Worm (Caenorhabditis elegans) whole organism, midembryonic: ENCODE data around the gene T03D3.5.

Experiments
- T22C8.4 ChIP-seq: fragments of 200-800 bp; sonication (Bioruptor generic); IDR thresholded peaks from 2 replicates; pipeline ENCODE4 v1.3.6; 2022; ENCODE audit warnings: missing genetic modification characterization, missing compliant biosample characterization
- cog-1 ChIP-seq: sonication (generic microtip); optimal IDR thresholded peaks from 2 replicates; lab custom pipeline; 2016; ENCODE audit warnings: missing genetic modification characterization, missing compliant biosample characterization
- flt-1 ChIP-seq: fragments of 200-800 bp; sonication (Bioruptor generic); IDR thresholded peaks from 2 replicates; pipeline ENCODE4 v1.3.6; 2022; ENCODE audit warnings: missing genetic modification characterization, missing compliant biosample characterization
- klf-2 ChIP-seq: fragments of 200-800 bp; sonication (Bioruptor generic); conservative IDR thresholded peaks from 2 replicates; pipeline ENCODE4 v1.3.6; 2022; ENCODE audit warnings: missing genetic modification reagents, missing genetic modification characterization, missing compliant biosample characterization
- med-1 ChIP-seq: sonication (generic microtip); optimal IDR thresholded peaks from 2 replicates; lab custom pipeline; 2017; ENCODE audit warnings: missing genetic modification characterization, mild to moderate bottlenecking, missing compliant biosample characterization, antibody characterized with exemption, missing genetic modification reagents; ENCODE audit not compliant: insufficient read depth
- ref-1 ChIP-seq: fragments of 200-800 bp; sonication (Bioruptor generic); conservative IDR thresholded peaks from 2 replicates; pipeline ENCODE4 v1.3.6; 2022; ENCODE audit warnings: missing genetic modification reagents, missing genetic modification characterization, missing compliant biosample characterization
- tab-1 ChIP-seq: fragments of 200-800 bp; sonication (Bioruptor generic); IDR thresholded peaks from 2 replicates; pipeline ENCODE4 v1.3.6; 2022; ENCODE audit warnings: missing genetic modification characterization, missing compliant biosample characterization
- ztf-23 ChIP-seq: fragments of 200-800 bp; sonication (Bioruptor generic); IDR thresholded peaks from 2 replicates; pipeline ENCODE4 v1.3.6; 2022; ENCODE audit warnings: missing genetic modification reagents, missing genetic modification characterization, missing compliant biosample characterization
- ztf-29 ChIP-seq: fragments of 200-800 bp; sonication (Bioruptor generic); IDR thresholded peaks from 2 replicates; pipeline ENCODE4 v1.3.6; 2022; ENCODE audit warnings: missing genetic modification reagents, missing genetic modification characterization, missing compliant biosample characterization

T03D3.5 gene

ce11 chrV:2861505-2861904 is 34.9 kb upstream of the T03D3.5 start, which contains the start of gene srh-270:
TSS of gene srh-270 (minus strand) at chrV:2861605.
- TF ChIP-seq ref-1 (GFP tag; lab: Robert Waterston, UW), result no peak
- TF ChIP-seq ztf-23 (GFP tag; lab: Robert Waterston, UW), result no peak
- no peak for TF ChIP-seq tab-1 (GFP tag; lab: Robert Waterston, UW)
- TF ChIP-seq med-1, result no peak
- no peak for TF ChIP-seq cog-1 (tag; lab: Kevin White, UChicago)
- TF ChIP-seq flt-1, result no peak
- TF ChIP-seq T22C8.4, result no peak

ce11 chrV:2859738-2860137 is 33.1 kb upstream of the T03D3.5 start, which contains the start of gene srj-54:
TSS of gene srj-54 (minus strand) at chrV:2859838.
- TF ChIP-seq T22C8.4 (no peak), cog-1 (tag; lab: Kevin White, UChicago) (no peak), tab-1 (GFP tag; lab: Robert Waterston, UW) (no peak), ztf-23 (GFP tag; lab: Robert Waterston, UW) (no peak), ref-1 (GFP tag; lab: Robert Waterston, UW) (no peak), med-1 (no peak), klf-2 (GFP tag; lab: Robert Waterston, UW) (no peak), flt-1 (no peak), ztf-29 (GFP tag; lab: Robert Waterston, UW) (no peak)

ce11 chrV:2857842-2858241 is 31.2 kb upstream of the T03D3.5 start, which contains the start of gene srj-55:
TSS of gene srj-55 (minus strand) at chrV:2857942.
- TF ChIP-seq ztf-23 (GFP tag; lab: Robert Waterston, UW) (no peak), ztf-29 (GFP tag; lab: Robert Waterston, UW) (no peak), med-1 (no peak), flt-1 (no peak), klf-2 (GFP tag; lab: Robert Waterston, UW) (no peak), ref-1 (GFP tag; lab: Robert Waterston, UW) (no peak), tab-1 (GFP tag; lab: Robert Waterston, UW) (no peak), cog-1 (tag; lab: Kevin White, UChicago) (no peak), T22C8.4 (no peak)

- TF ChIP-seq ztf-23 (GFP tag; lab: Robert Waterston, UW), result no peak
- no peak for TF ChIP-seq med-1
- TF ChIP-seq flt-1, result no peak
Observed at ce11 chrV:2855473-2855872, 28.8 kb upstream of the T03D3.5 start, which contains the start of gene srj-57. TSS of gene srj-57 (minus strand) at chrV:2855573.

- TF ChIP-seq med-1, result no peak
- TF ChIP-seq tab-1 (GFP tag; lab: Robert Waterston, UW), result no peak
- no peak for TF ChIP-seq ref-1 (GFP tag; lab: Robert Waterston, UW)
- TF ChIP-seq T22C8.4, result no peak
- TF ChIP-seq ztf-29 (GFP tag; lab: Robert Waterston, UW), result no peak
- no peak for TF ChIP-seq flt-1
- TF ChIP-seq klf-2 (GFP tag; lab: Robert Waterston, UW), result no peak
- no peak for TF ChIP-seq cog-1 (tag; lab: Kevin White, UChicago)
- TF ChIP-seq ztf-23 (GFP tag; lab: Robert Waterston, UW), result no peak
Observed at ce11 chrV:2849071-2849470, 22.4 kb upstream of the T03D3.5 start, which contains the start of gene ugt-53. TSS of gene ugt-53 (plus strand) at chrV:2849343.

ce11 chrV:2848290-2848937 is 21.8 kb upstream of the T03D3.5 start, which contains the start of gene srj-49:
TSS of gene srj-49 (minus strand) at chrV:2848340.
- TF ChIP-seq T22C8.4, result no peak
- TF ChIP-seq tab-1 (GFP tag; lab: Robert Waterston, UW), result no peak
- TF ChIP-seq med-1, result no peak
- no peak for TF ChIP-seq ztf-23 (GFP tag; lab: Robert Waterston, UW)
- no peak for TF ChIP-seq klf-2 (GFP tag; lab: Robert Waterston, UW)
- no peak for TF ChIP-seq flt-1
- no peak for TF ChIP-seq cog-1 (tag; lab: Kevin White, UChicago)
- no peak for TF ChIP-seq ztf-29 (GFP tag; lab: Robert Waterston, UW)

- TF ChIP-seq ztf-29 (GFP tag; lab: Robert Waterston, UW) (no peak), T22C8.4 (no peak), klf-2 (GFP tag; lab: Robert Waterston, UW) (no peak), tab-1 (GFP tag; lab: Robert Waterston, UW) (no peak), flt-1 (no peak)
Observed at ce11 chrV:2845771-2846170, 19.1 kb upstream of the T03D3.5 start, which contains the start of gene srj-44. TSS of gene srj-44 (minus strand) at chrV:2845871.

ce11 chrV:2836501-2836900 is 9.9 kb upstream of the T03D3.5 start, which contains the start of gene srj-45:
TSS of gene srj-45 (minus strand) at chrV:2836601.
- TF ChIP-seq ref-1 (GFP tag; lab: Robert Waterston, UW) (no peak), med-1 (no peak), tab-1 (GFP tag; lab: Robert Waterston, UW) (no peak), flt-1 (no peak), ztf-29 (GFP tag; lab: Robert Waterston, UW) (no peak), ztf-23 (GFP tag; lab: Robert Waterston, UW) (no peak), cog-1 (tag; lab: Kevin White, UChicago) (no peak), T22C8.4 (no peak), klf-2 (GFP tag; lab: Robert Waterston, UW) (no peak)

ce11 chrV:2832666-2833065 is 6.0 kb upstream of the T03D3.5 start, which contains the start of gene srj-50:
TSS of gene srj-50 (plus strand) at chrV:2832966.
- no peak for TF ChIP-seq ref-1 (GFP tag; lab: Robert Waterston, UW)
- TF ChIP-seq ztf-23 (GFP tag; lab: Robert Waterston, UW), result no peak
- no peak for TF ChIP-seq klf-2 (GFP tag; lab: Robert Waterston, UW)
- TF ChIP-seq flt-1, result no peak
- TF ChIP-seq cog-1 (tag; lab: Kevin White, UChicago), result no peak
- no peak for TF ChIP-seq tab-1 (GFP tag; lab: Robert Waterston, UW)
- TF ChIP-seq T22C8.4, result no peak
- no peak for TF ChIP-seq ztf-29 (GFP tag; lab: Robert Waterston, UW)
- no peak for TF ChIP-seq med-1

ce11 chrV:2830817-2831216 is 4.2 kb upstream of the T03D3.5 start, which contains the start of gene srw-2:
TSS of gene srw-2 (plus strand) at chrV:2830878.
- TF ChIP-seq ztf-23 (GFP tag; lab: Robert Waterston, UW) (no peak), tab-1 (GFP tag; lab: Robert Waterston, UW) (no peak), flt-1 (no peak), ztf-29 (GFP tag; lab: Robert Waterston, UW) (no peak), med-1 (no peak), ref-1 (GFP tag; lab: Robert Waterston, UW) (no peak), T22C8.4 (no peak), cog-1 (tag; lab: Kevin White, UChicago) (no peak), klf-2 (GFP tag; lab: Robert Waterston, UW) (no peak)
